Worm (Caenorhabditis elegans): ENCODE measurements around the gene Y48G9A.7.

DNA sequence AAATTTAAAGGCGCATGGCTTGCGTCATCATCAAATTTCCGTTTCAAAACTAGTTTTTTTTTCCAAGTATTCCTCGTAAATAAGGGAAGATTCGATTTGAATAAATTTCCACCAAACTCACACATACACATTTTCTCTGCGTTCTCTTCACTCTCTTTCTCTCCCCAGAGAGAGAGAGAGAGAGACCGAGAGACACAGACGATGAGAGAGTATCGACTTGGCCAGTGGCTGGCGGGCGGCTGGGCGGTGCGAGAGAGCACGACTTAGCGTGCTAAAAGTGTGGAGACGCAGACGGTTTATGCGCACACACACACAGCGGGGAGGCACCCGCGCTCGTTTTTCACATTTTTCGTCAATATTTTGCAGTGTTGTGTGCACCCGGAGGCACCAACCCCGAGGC, 9.5 kb upstream of the Y48G9A.7 start:
- TF ChIP-seq flt-1 (GFP tag; IDR thresholded peaks at IDR 0.05): no peak
- TF ChIP-seq T22C8.4 (GFP tag; IDR thresholded peaks at IDR 0.05): peak; percentile 48
- no peak for TF ChIP-seq med-1 (GFP tag; optimal IDR thresholded peaks at IDR 0.05; ENCODE audit: insufficient read depth)
- no peak for TF ChIP-seq cog-1 (tag; optimal IDR thresholded peaks at IDR 0.05)
- TF ChIP-seq tab-1 (GFP tag; IDR thresholded peaks at IDR 0.05): no peak
- TF ChIP-seq ref-1 (GFP tag; conservative IDR thresholded peaks at IDR 0.05): no peak

Data from whole organism, midembryonic.